Worm (Caenorhabditis elegans) whole organism, L3 larva: Measurements from ENCODE around the gene hpd-1.

Source experiments
- R02D3.7 ChIP-seq: fragments of 150-350 bp; optimal IDR thresholded peaks from 2 replicates; lab custom pipeline; 2014; ENCODE audit warnings: missing biosample characterization, missing genetic modification characterization
- aly-2 ChIP-seq: fragments of 150-350 bp; optimal IDR thresholded peaks from 2 replicates; lab custom pipeline; 2014; ENCODE audit warnings: missing biosample characterization, missing genetic modification characterization
- ama-1 ChIP-seq: fragments of 150-350 bp; optimal IDR thresholded peaks from 2 replicates; lab custom pipeline; 2018
- ceh-16 ChIP-seq: sonication (generic microtip); optimal IDR thresholded peaks from 2 replicates; lab custom pipeline; 2017; ENCODE audit warnings: missing biosample characterization, missing genetic modification characterization
- ceh-28 ChIP-seq: fragments of 150-350 bp; optimal IDR thresholded peaks from 2 replicates; lab custom pipeline; 2014; ENCODE audit warnings: missing biosample characterization, missing genetic modification reagents, missing genetic modification characterization
- ceh-9 ChIP-seq: sonication (generic microtip); optimal IDR thresholded peaks from 2 replicates; lab custom pipeline; 2018; ENCODE audit warnings: missing biosample characterization, missing genetic modification characterization
- daf-12 ChIP-seq: fragments of 150-350 bp; optimal IDR thresholded peaks from 2 replicates; lab custom pipeline; 2014; ENCODE audit warnings: missing biosample characterization, missing genetic modification reagents, missing genetic modification characterization
- eor-1 ChIP-seq, 2 experiments: fragments of 150-350 bp; optimal IDR thresholded peaks; 2 replicates each; lab custom pipeline; 2014 to 2018; ENCODE audit warnings: missing biosample characterization in 2 of 2, missing genetic modification characterization in 2 of 2
- fos-1 ChIP-seq: fragments of 150-350 bp; optimal IDR thresholded peaks from 2 replicates; lab custom pipeline; 2014; ENCODE audit warnings: missing biosample characterization, missing genetic modification characterization
- lin-15B ChIP-seq: fragments of 150-350 bp; optimal IDR thresholded peaks from 2 replicates; lab custom pipeline; 2014; ENCODE audit warnings: missing biosample characterization, missing genetic modification characterization
- mml-1 ChIP-seq: fragments of 150-350 bp; sonication (generic microtip); optimal IDR thresholded peaks from 3 replicates; lab custom pipeline; 2014; ENCODE audit warnings: missing biosample characterization, missing genetic modification characterization
- nfya-1 ChIP-seq: sonication (generic microtip); optimal IDR thresholded peaks from 2 replicates; lab custom pipeline; 2017; ENCODE audit warnings: missing genetic modification characterization, mild to moderate bottlenecking, missing compliant biosample characterization, antibody characterized with exemption, moderate library complexity; ENCODE audit not compliant: insufficient read depth
- nhr-11 ChIP-seq: fragments of 150-350 bp; optimal IDR thresholded peaks from 2 replicates; lab custom pipeline; 2014; ENCODE audit warnings: missing biosample characterization, missing genetic modification characterization
- nhr-12 ChIP-seq: fragments of 150-350 bp; optimal IDR thresholded peaks from 2 replicates; lab custom pipeline; 2014; ENCODE audit warnings: missing biosample characterization, missing genetic modification characterization
- nhr-23 ChIP-seq: fragments of 150-350 bp; optimal IDR thresholded peaks from 2 replicates; lab custom pipeline; 2014; ENCODE audit warnings: missing biosample characterization, missing genetic modification reagents, missing genetic modification characterization
- nhr-237 ChIP-seq: fragments of 150-350 bp; optimal IDR thresholded peaks from 2 replicates; lab custom pipeline; 2014; ENCODE audit warnings: missing biosample characterization, missing genetic modification characterization
- nhr-25 ChIP-seq: sonication (generic microtip); optimal IDR thresholded peaks from 2 replicates; lab custom pipeline; 2017; ENCODE audit warnings: missing biosample characterization, missing genetic modification characterization
- sea-2 ChIP-seq: fragments of 150-350 bp; sonication (generic microtip); optimal IDR thresholded peaks from 4 replicates; lab custom pipeline; 2014; ENCODE audit warnings: missing biosample characterization, missing genetic modification reagents, missing genetic modification characterization
- tbx-2 ChIP-seq: sonication (generic microtip); optimal IDR thresholded peaks from 2 replicates; lab custom pipeline; 2016; ENCODE audit warnings: mild to moderate bottlenecking, missing genetic modification characterization, missing compliant biosample characterization
- unc-62 ChIP-seq: fragments of 150-350 bp; sonication (generic microtip); optimal IDR thresholded peaks from 4 replicates; lab custom pipeline; 2014; ENCODE audit warnings: missing biosample characterization, missing genetic modification reagents, missing genetic modification characterization
- ztf-4 ChIP-seq: fragments of 150-350 bp; optimal IDR thresholded peaks from 2 replicates; lab custom pipeline; 2014; ENCODE audit warnings: missing biosample characterization, missing genetic modification characterization

Gene hpd-1

DNA sequence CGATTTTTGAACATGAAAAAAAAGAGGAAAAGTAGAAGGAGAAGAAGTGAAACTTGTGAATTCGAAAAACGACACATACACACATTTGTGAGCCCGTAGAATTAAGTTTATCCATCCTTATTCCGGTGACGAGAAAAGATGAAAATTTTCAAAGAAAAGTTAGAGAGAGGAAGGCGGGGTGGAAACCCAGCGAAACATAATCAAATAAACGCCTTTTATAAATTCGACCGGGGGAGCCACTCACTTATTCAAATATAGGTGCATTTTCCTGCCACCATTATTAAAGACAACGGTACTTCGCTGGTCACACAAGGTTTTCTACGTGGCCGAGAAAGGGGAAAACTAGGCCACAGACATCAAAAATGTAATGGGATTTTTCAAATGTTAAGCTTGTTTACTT is 48.2 kb downstream of the hpd-1 start:
- TF ChIP-seq ceh-28 (tag; lab: Kevin White, UChicago) (no peak), ceh-9 (no peak), nfya-1 (no peak), nhr-12 (tag; lab: Kevin White, UChicago) (no peak)
- TF ChIP-seq, all 47 proteins: peak for 0

DNA sequence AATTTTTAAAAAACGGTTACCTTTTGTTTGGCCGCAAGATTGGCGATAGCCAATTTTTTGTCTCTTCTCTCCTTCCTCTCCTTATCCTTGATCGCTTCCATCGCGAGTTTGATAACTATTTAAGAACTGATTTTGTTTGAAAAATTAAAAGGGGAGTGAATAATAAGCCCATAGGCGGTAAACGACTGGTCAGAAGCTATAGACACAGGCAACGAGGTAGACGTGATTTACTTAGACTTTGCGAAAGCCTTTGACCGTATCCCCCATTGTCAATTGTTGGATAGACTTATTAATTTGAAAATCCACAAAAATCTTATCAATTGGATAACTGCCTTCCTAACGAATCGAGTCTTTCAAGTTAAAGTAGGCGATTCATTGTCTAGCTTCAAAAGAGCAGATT is 50.9 kb downstream of the hpd-1 start, which contains the start of gene Y45F3A.5:
TSS of gene Y45F3A.5 (minus strand) at position 101 of the 400 bp plus-strand sequence.
- no peak for TF ChIP-seq aly-2
- no peak for TF ChIP-seq daf-12
- no peak for TF ChIP-seq nfya-1
- no peak for TF ChIP-seq lin-15B (tag; lab: Kevin White, UChicago)
- no peak for TF ChIP-seq mml-1 (tag; lab: Kevin White, UChicago)
- no peak for TF ChIP-seq ama-1 (lab: Kevin White, UChicago)
- TF ChIP-seq fos-1 (tag; lab: Kevin White, UChicago): no peak
- no peak for TF ChIP-seq nhr-23 (tag; lab: Kevin White, UChicago)
- no peak for TF ChIP-seq nhr-237 (tag; lab: Kevin White, UChicago)
- no peak for TF ChIP-seq eor-1 (tag; optimal IDR thresholded peaks at IDR 0.05; lab: Kevin White, UChicago)
- TF ChIP-seq nhr-25 (tag; lab: Kevin White, UChicago): no peak
- TF ChIP-seq R02D3.7 (tag; lab: Kevin White, UChicago): no peak
- TF ChIP-seq ceh-16 (tag; lab: Kevin White, UChicago): no peak
- no peak for TF ChIP-seq ztf-4
- TF ChIP-seq nhr-11 (tag; lab: Kevin White, UChicago): no peak
- TF ChIP-seq sea-2 (GFP tag; lab: Kevin White, UChicago): no peak
- no peak for TF ChIP-seq tbx-2 (tag; lab: Kevin White, UChicago)
- TF ChIP-seq unc-62 (GFP tag; lab: Kevin White, UChicago): no peak
